Worm (Caenorhabditis elegans) whole organism, L1 larva: ENCODE measurements around the gene msp-50.

Source experiments
- C04F5.9 ChIP-seq: sonication (generic microtip); optimal IDR thresholded peaks from 2 replicates; lab custom pipeline; 2016; ENCODE audit warnings: missing genetic modification characterization, missing compliant biosample characterization
- Y116A8C.19 ChIP-seq: sonication (generic microtip); optimal IDR thresholded peaks from 2 replicates; lab custom pipeline; 2016; ENCODE audit warnings: missing compliant biosample characterization, missing genetic modification characterization, borderline replicate concordance
- aha-1 ChIP-seq: fragments of 150-350 bp; optimal IDR thresholded peaks from 2 replicates; lab custom pipeline; 2014; ENCODE audit warnings: missing biosample characterization, missing genetic modification characterization
- alr-1 ChIP-seq: fragments of 200-800 bp; sonication (Bioruptor generic); optimal IDR thresholded peaks from 2 replicates; lab custom pipeline; 2018; ENCODE audit warnings: borderline replicate concordance, mild to moderate bottlenecking, missing genetic modification characterization, missing compliant biosample characterization
- aly-2 ChIP-seq: fragments of 150-350 bp; optimal IDR thresholded peaks from 2 replicates; lab custom pipeline; 2014; ENCODE audit warnings: missing biosample characterization, missing genetic modification characterization
- ceh-63 ChIP-seq: fragments of 200-800 bp; sonication (Bioruptor generic); optimal IDR thresholded peaks from 2 replicates; lab custom pipeline; 2018; ENCODE audit warnings: mild to moderate bottlenecking, missing genetic modification characterization, missing compliant biosample characterization
- dpl-1 ChIP-seq, 3 experiments: fragments of 150-350 bp in 2 of 3; sonication (generic microtip) in 1 of 3; optimal IDR thresholded peaks; 2 replicates each; lab custom pipeline; 2014 to 2017; ENCODE audit warnings: missing biosample characterization in 3 of 3, missing genetic modification characterization in 3 of 3, missing genetic modification reagents in 3 of 3
- efl-1 ChIP-seq, 4 experiments: fragments of 150-350 bp; optimal IDR thresholded peaks in 3 of 4; peaks in 1 of 4; 1 replicate in 1 of 4; 2 replicates in 3 of 4; lab custom pipeline; 2014; ENCODE audit warnings: missing biosample characterization in 2 of 4, missing genetic modification characterization in 2 of 4, missing genetic modification reagents in 2 of 4
- efl-3 ChIP-seq: fragments of 200-800 bp; sonication (Bioruptor generic); optimal IDR thresholded peaks from 2 replicates; lab custom pipeline; 2018; ENCODE audit warnings: mild to moderate bottlenecking, missing genetic modification characterization, missing compliant biosample characterization
- egl-13 ChIP-seq: sonication (generic microtip); optimal IDR thresholded peaks from 2 replicates; lab custom pipeline; 2016; ENCODE audit warnings: missing genotype, missing genetic modification reagents, missing genetic modification characterization, missing compliant biosample characterization
- elt-2 ChIP-seq: sonication (generic microtip); optimal IDR thresholded peaks from 2 replicates; lab custom pipeline; 2016; ENCODE audit warnings: missing genetic modification characterization, mild to moderate bottlenecking, inconsistent platforms, missing compliant biosample characterization, missing genetic modification reagents
- fkh-8 ChIP-seq: sonication (generic microtip); optimal IDR thresholded peaks from 2 replicates; lab custom pipeline; 2016; ENCODE audit warnings: mild to moderate bottlenecking, missing genetic modification characterization, missing compliant biosample characterization
- fos-1 ChIP-seq: fragments of 150-350 bp; optimal IDR thresholded peaks from 2 replicates; lab custom pipeline; 2014; ENCODE audit warnings: missing biosample characterization, missing genetic modification characterization
- hpl-2 ChIP-seq: fragments of 150-350 bp; optimal IDR thresholded peaks from 2 replicates; lab custom pipeline; 2014; ENCODE audit warnings: missing biosample characterization, missing genetic modification reagents, missing genetic modification characterization
- isw-1 ChIP-seq: fragments of 200-800 bp; sonication (Bioruptor generic); IDR thresholded peaks from 2 replicates; pipeline ENCODE4 v1.3.6; 2022; ENCODE audit warnings: missing genetic modification characterization, missing compliant biosample characterization
- jun-1 ChIP-seq: fragments of 150-350 bp; optimal IDR thresholded peaks from 2 replicates; lab custom pipeline; 2014; ENCODE audit warnings: missing biosample characterization, missing genetic modification reagents, missing genetic modification characterization
- lin-14 ChIP-seq: fragments of 200-800 bp; sonication (Bioruptor generic); optimal IDR thresholded peaks from 2 replicates; lab custom pipeline; 2018; ENCODE audit warnings: mild to moderate bottlenecking, missing genetic modification characterization, moderate library complexity, missing compliant biosample characterization
- lin-15B ChIP-seq: fragments of 150-350 bp; sonication (generic microtip); optimal IDR thresholded peaks from 3 replicates; lab custom pipeline; 2014; ENCODE audit warnings: missing biosample characterization, missing genetic modification characterization
- lin-35 ChIP-seq, 2 experiments: fragments of 150-350 bp; optimal IDR thresholded peaks; 2 replicates each; lab custom pipeline; 2014; ENCODE audit warnings: missing biosample characterization in 2 of 2, missing genetic modification characterization in 2 of 2, missing genetic modification reagents in 2 of 2
- nhr-12 ChIP-seq: sonication (generic microtip); optimal IDR thresholded peaks from 2 replicates; lab custom pipeline; 2017; ENCODE audit warnings: missing biosample characterization, missing genetic modification characterization
- nhr-20 ChIP-seq: sonication (generic microtip); optimal IDR thresholded peaks from 2 replicates; lab custom pipeline; 2016; ENCODE audit warnings: mild to moderate bottlenecking, missing genetic modification characterization, missing compliant biosample characterization
- nhr-237 ChIP-seq: fragments of 150-350 bp; optimal IDR thresholded peaks from 2 replicates; lab custom pipeline; 2014; ENCODE audit warnings: missing biosample characterization, missing genetic modification characterization
- nhr-71 ChIP-seq: sonication (generic microtip); optimal IDR thresholded peaks from 2 replicates; lab custom pipeline; 2016; ENCODE audit warnings: mild to moderate bottlenecking, missing genetic modification characterization, moderate library complexity, missing compliant biosample characterization
- pqm-1 ChIP-seq: sonication (generic microtip); optimal IDR thresholded peaks from 3 replicates; lab custom pipeline; 2017; ENCODE audit warnings: missing biosample characterization, missing genetic modification characterization
- skn-1 ChIP-seq: fragments of 150-350 bp; optimal IDR thresholded peaks from 2 replicates; lab custom pipeline; 2014; ENCODE audit warnings: missing biosample characterization, missing genetic modification characterization
- snpc-4 ChIP-seq: fragments of 150-350 bp; optimal IDR thresholded peaks from 2 replicates; lab custom pipeline; 2014; ENCODE audit warnings: missing biosample characterization, missing genetic modification characterization
- swsn-7 ChIP-seq: sonication (generic microtip); optimal IDR thresholded peaks from 2 replicates; lab custom pipeline; 2016; ENCODE audit warnings: missing genetic modification characterization, missing compliant biosample characterization
- tlp-1 ChIP-seq: fragments of 150-350 bp; optimal IDR thresholded peaks from 2 replicates; lab custom pipeline; 2014; ENCODE audit warnings: missing biosample characterization, missing genetic modification characterization
- unc-98 ChIP-seq: fragments of 200-800 bp; sonication (Bioruptor generic); IDR thresholded peaks from 2 replicates; pipeline ENCODE4 v1.3.6; 2022; ENCODE audit warnings: missing genetic modification characterization, missing compliant biosample characterization
- xbp-1 ChIP-seq: sonication (generic microtip); optimal IDR thresholded peaks from 2 replicates; lab custom pipeline; 2016; ENCODE audit warnings: missing genetic modification characterization, missing compliant biosample characterization
- ztf-11 ChIP-seq, 2 experiments: sonication (generic microtip); optimal IDR thresholded peaks; 2 replicates each; lab custom pipeline; 2016 to 2017; ENCODE audit warnings: missing genetic modification characterization in 2 of 2, missing biosample characterization in 1 of 2, missing compliant biosample characterization in 1 of 2

Gene msp-50

ce11 chrII:5184661-5185545, 14.7 kb upstream of the msp-50 start:
- TF ChIP-seq dpl-1 (GFP tag; optimal IDR thresholded peaks at IDR 0.05; lab: Kevin White, UChicago) (no peak), alr-1 (no peak), aly-2 (no peak), efl-1 (optimal IDR thresholded peaks at IDR 0.05; lab: Kevin White, UChicago) (no peak), efl-1 (GFP tag; optimal IDR thresholded peaks at IDR 0.05 in 1 of 2; lab: Kevin White, UChicago) (no peak), elt-2 (tag; lab: Kevin White, UChicago) (peak; percentile 98), nhr-71 (tag; lab: Kevin White, UChicago) (peak; percentile 43)
- TF ChIP-seq, all 84 proteins: peak for 2

- TF ChIP-seq isw-1 (GFP tag; lab: Robert Waterston, UW) (no peak), skn-1 (tag; lab: Kevin White, UChicago) (no peak), lin-14 (GFP tag; lab: Kevin White, UChicago) (peak; percentile 23), egl-13 (no peak), jun-1 (no peak), lin-35 (GFP tag; optimal IDR thresholded peaks at IDR 0.05; lab: Kevin White, UChicago) (no peak), fos-1 (tag; lab: Kevin White, UChicago) (no peak), nhr-71 (tag; lab: Kevin White, UChicago) (peak; percentile 36), lin-15B (tag; lab: Kevin White, UChicago) (no peak), nhr-20 (tag; lab: Kevin White, UChicago) (no peak), elt-2 (tag; lab: Kevin White, UChicago) (peak; percentile 97), tlp-1 (tag; lab: Kevin White, UChicago) (peak; percentile 44), efl-1 (optimal IDR thresholded peaks at IDR 0.05; lab: Kevin White, UChicago) (no peak), efl-1 (GFP tag; optimal IDR thresholded peaks at IDR 0.05 in 1 of 2; lab: Kevin White, UChicago) (no peak), nhr-237 (tag; lab: Kevin White, UChicago) (no peak), fkh-8 (tag; lab: Kevin White, UChicago) (no peak), unc-98 (GFP tag; lab: Robert Waterston, UW) (no peak), xbp-1 (tag; lab: Kevin White, UChicago) (no peak), C04F5.9 (tag; lab: Kevin White, UChicago) (no peak), ztf-11 (tag; optimal IDR thresholded peaks at IDR 0.05; lab: Kevin White, UChicago) (no peak), swsn-7 (tag; lab: Kevin White, UChicago) (no peak), snpc-4 (tag; lab: Kevin White, UChicago) (no peak), nhr-12 (tag; lab: Kevin White, UChicago) (no peak)
Observed at ce11 chrII:5185955-5186539, 13.6 kb upstream of the msp-50 start.

- TF ChIP-seq fos-1 (tag; lab: Kevin White, UChicago): no peak
- TF ChIP-seq elt-2 (tag; lab: Kevin White, UChicago): peak; percentile 88
- TF ChIP-seq hpl-2 (GFP tag; lab: Kevin White, UChicago): no peak
- no peak for TF ChIP-seq Y116A8C.19 (tag; lab: Kevin White, UChicago)
- no peak for TF ChIP-seq ceh-63
Observed at ce11 chrII:5186870-5187269, 12.7 kb upstream of the msp-50 start.

ce11 chrII:5187469-5187868, 12.1 kb upstream of the msp-50 start, which contains the start of gene crh-2:
crh-2 (minus strand) TSS chrII:5187569.
- no peak for TF ChIP-seq fkh-8 (tag; lab: Kevin White, UChicago)
- TF ChIP-seq lin-15B (tag; lab: Kevin White, UChicago): no peak
- no peak for TF ChIP-seq efl-3 (GFP tag; lab: Kevin White, UChicago)
- TF ChIP-seq aha-1: no peak
- no peak for TF ChIP-seq pqm-1
